Fruit fly (Drosophila melanogaster) whole organism, prepupa: ENCODE measurements around the gene CG8319.

Source experiments
- CG11294 ChIP-seq: fragments of 200-800 bp; sonication (Bioruptor generic); IDR thresholded peaks from 2 replicates; pipeline ENCODE4 v1.3.6; 2022; ENCODE audit warnings: missing biosample characterization, missing genetic modification characterization
- CG1621 ChIP-seq: fragments of 200-800 bp; sonication (Bioruptor generic); optimal IDR thresholded peaks from 3 replicates; lab custom pipeline; 2018; ENCODE audit warnings: missing biosample characterization, mild to moderate bottlenecking, missing genetic modification characterization
- CG16779 ChIP-seq: fragments of 200-800 bp; sonication (Bioruptor generic); optimal IDR thresholded peaks from 3 replicates; lab custom pipeline; 2017; ENCODE audit warnings: missing biosample characterization, mild to moderate bottlenecking, missing genetic modification characterization
- CG3032 ChIP-seq: fragments of 200-800 bp; optimal IDR thresholded peaks from 2 replicates; lab custom pipeline; 2019; ENCODE audit warnings: missing biosample characterization, mild to moderate bottlenecking, missing genetic modification characterization, moderate library complexity
- CG6792 ChIP-seq: fragments of 200-800 bp; sonication (Bioruptor generic); optimal IDR thresholded peaks from 3 replicates; lab custom pipeline; 2016; ENCODE audit warnings: missing biosample characterization, missing genetic modification characterization
- CG8119 ChIP-seq: fragments of 200-800 bp; sonication (Bioruptor generic); IDR thresholded peaks from 3 replicates; pipeline ENCODE4 v1.3.6; 2022; ENCODE audit warnings: missing biosample characterization, missing genetic modification characterization
- OdsH ChIP-seq: fragments of 200-800 bp; sonication (Bioruptor generic); optimal IDR thresholded peaks from 3 replicates; lab custom pipeline; 2016; ENCODE audit warnings: missing biosample characterization, missing genetic modification characterization
- Sox15 ChIP-seq: fragments of 200-800 bp; sonication (Bioruptor generic); optimal IDR thresholded peaks from 3 replicates; lab custom pipeline; 2016; ENCODE audit warnings: missing biosample characterization, missing genetic modification characterization
- esn ChIP-seq: fragments of 200-800 bp; sonication (Bioruptor generic); optimal IDR thresholded peaks from 2 replicates; lab custom pipeline; 2016; ENCODE audit warnings: missing biosample characterization, mild to moderate bottlenecking, missing genetic modification characterization, moderate library complexity
- salr ChIP-seq, 2 experiments: fragments of 200-800 bp; sonication (Bioruptor generic); optimal IDR thresholded peaks; 3 replicates each; lab custom pipeline; 2016 to 2018; ENCODE audit warnings: missing biosample characterization in 2 of 2, missing genetic modification characterization in 2 of 2, mild to moderate bottlenecking in 1 of 2

DNA sequence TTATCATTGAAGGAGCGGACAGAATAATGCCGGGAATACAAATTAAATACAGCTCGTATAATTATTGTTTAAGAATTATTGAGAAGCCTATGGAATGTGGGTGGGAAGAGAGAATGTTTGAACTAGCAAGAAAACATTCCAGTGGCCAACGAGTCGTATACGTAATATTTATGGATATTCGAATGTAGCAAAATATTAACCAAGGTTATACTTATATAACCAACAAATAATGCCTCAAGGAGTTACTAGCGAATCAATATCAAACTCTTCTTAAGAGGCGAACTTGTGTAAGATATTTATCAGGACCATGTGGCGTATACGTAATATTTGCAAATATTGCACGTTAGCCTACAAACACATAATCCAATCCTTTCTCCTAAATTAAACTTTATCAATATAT is 38.3 kb downstream of the CG8319 start:
- TF ChIP-seq CG6792 (no peak), Sox15 (no peak), salr (GFP tag; optimal IDR thresholded peaks at IDR 0.05; lab: Kevin White, UChicago) (no peak), CG8119 (no peak), OdsH (no peak), CG11294 (GFP tag; lab: Robert Waterston, UW) (no peak), CG16779 (no peak), CG1621 (no peak), CG3032 (tag; lab: Kevin White, UChicago) (no peak), esn (no peak)
